Worm (Caenorhabditis elegans): Measurements from ENCODE around the gene Y57G11C.14.

DNA sequence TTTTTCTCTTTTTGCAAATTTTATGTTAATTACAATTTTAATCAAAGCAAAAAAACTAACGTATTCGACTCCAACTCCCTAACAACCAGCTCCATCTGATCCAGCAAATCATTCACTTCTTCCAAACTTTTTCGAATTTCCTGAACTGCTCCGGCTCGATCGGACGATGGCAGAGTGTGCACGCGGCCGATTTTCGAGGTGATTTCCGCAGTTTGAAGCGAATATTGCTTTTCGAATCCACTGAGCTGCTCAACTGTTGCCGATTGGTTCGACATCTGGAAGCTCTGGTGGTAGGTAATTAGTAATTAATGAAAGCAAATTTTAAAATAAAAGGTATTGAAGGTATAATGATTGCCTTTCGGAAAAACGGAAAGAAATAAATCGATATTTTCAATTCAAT is 32.7 kb upstream of the Y57G11C.14 start, which contains the start of gene vti-1:
- TF ChIP-seq ama-1 (optimal IDR thresholded peaks at IDR 0.05): no peak
- TF ChIP-seq snpc-4 (tag; optimal IDR thresholded peaks at IDR 0.05): no peak
- no peak for TF ChIP-seq zag-1 (tag; optimal IDR thresholded peaks at IDR 0.05)
- TF ChIP-seq pqm-1 (tag; optimal IDR thresholded peaks at IDR 0.05): no peak
- no peak for TF ChIP-seq lin-14 (GFP tag; optimal IDR thresholded peaks at IDR 0.05)
